Worm (Caenorhabditis elegans) whole organism, L2 larva: ENCODE results near the gene sod-5.

Experiments
- C34F6.9 ChIP-seq: fragments of 150-350 bp; optimal IDR thresholded peaks from 2 replicates; lab custom pipeline; 2014; ENCODE audit warnings: missing biosample characterization, missing genetic modification characterization
- F13H6.1 ChIP-seq: sonication (generic microtip); optimal IDR thresholded peaks from 2 replicates; lab custom pipeline; 2016; ENCODE audit warnings: missing genetic modification characterization, missing compliant biosample characterization
- R02D3.7 ChIP-seq: fragments of 150-350 bp; optimal IDR thresholded peaks from 2 replicates; lab custom pipeline; 2014; ENCODE audit warnings: missing biosample characterization, missing genetic modification characterization
- Y55F3AM.14 ChIP-seq: fragments of 200-800 bp; sonication (Bioruptor generic); optimal IDR thresholded peaks from 2 replicates; lab custom pipeline; 2018; ENCODE audit warnings: mild to moderate bottlenecking, missing genetic modification characterization, missing compliant biosample characterization
- ZK546.5 ChIP-seq: sonication (generic microtip); optimal IDR thresholded peaks from 2 replicates; lab custom pipeline; 2017; ENCODE audit warnings: missing biosample characterization, missing genetic modification characterization
- alr-1 ChIP-seq: fragments of 150-350 bp; optimal IDR thresholded peaks from 2 replicates; lab custom pipeline; 2014; ENCODE audit warnings: missing biosample characterization, missing genetic modification characterization
- aly-2 ChIP-seq: fragments of 150-350 bp; optimal IDR thresholded peaks from 2 replicates; lab custom pipeline; 2014; ENCODE audit warnings: missing biosample characterization, missing genetic modification characterization
- ama-1 ChIP-seq: fragments of 150-350 bp; optimal IDR thresholded peaks from 2 replicates; lab custom pipeline; 2018; ENCODE audit warnings: inconsistent platforms
- blmp-1 ChIP-seq: sonication (generic microtip); optimal IDR thresholded peaks from 2 replicates; lab custom pipeline; 2017; ENCODE audit warnings: missing genetic modification characterization, mild to moderate bottlenecking, missing compliant biosample characterization, antibody characterized with exemption, moderate library complexity; ENCODE audit not compliant: insufficient read depth
- ceh-16 ChIP-seq: fragments of 150-350 bp; optimal IDR thresholded peaks from 2 replicates; lab custom pipeline; 2014; ENCODE audit warnings: missing biosample characterization, missing genetic modification characterization
- ceh-82 ChIP-seq: fragments of 150-350 bp; optimal IDR thresholded peaks from 2 replicates; lab custom pipeline; 2014; ENCODE audit warnings: missing biosample characterization, missing genetic modification characterization
- crh-2 ChIP-seq: sonication (generic microtip); optimal IDR thresholded peaks from 2 replicates; lab custom pipeline; 2017; ENCODE audit warnings: missing biosample characterization, missing genetic modification characterization
- dmd-4 ChIP-seq: sonication (generic microtip); optimal IDR thresholded peaks from 2 replicates; lab custom pipeline; 2017; ENCODE audit warnings: missing biosample characterization, missing genetic modification characterization
- egl-27 ChIP-seq: sonication (generic microtip); optimal IDR thresholded peaks from 3 replicates; lab custom pipeline; 2017; ENCODE audit warnings: missing biosample characterization, missing genetic modification reagents, missing genetic modification characterization
- elt-3 ChIP-seq: sonication (generic microtip); optimal IDR thresholded peaks from 2 replicates; lab custom pipeline; 2017; ENCODE audit warnings: missing biosample characterization, missing genetic modification characterization
- fos-1 ChIP-seq: fragments of 150-350 bp; optimal IDR thresholded peaks from 2 replicates; lab custom pipeline; 2014; ENCODE audit warnings: missing biosample characterization, missing genetic modification characterization
- lin-11 ChIP-seq: fragments of 150-350 bp; sonication (generic microtip); optimal IDR thresholded peaks from 2 replicates; lab custom pipeline; 2014; ENCODE audit warnings: missing biosample characterization, missing genetic modification characterization, inconsistent platforms, mixed read lengths
- lin-13 ChIP-seq: fragments of 150-350 bp; optimal IDR thresholded peaks from 2 replicates; lab custom pipeline; 2014; ENCODE audit warnings: missing biosample characterization, missing genetic modification reagents, missing genetic modification characterization
- lin-39 ChIP-seq: fragments of 150-350 bp; optimal IDR thresholded peaks from 2 replicates; lab custom pipeline; 2014; ENCODE audit warnings: missing biosample characterization, missing genetic modification reagents, missing genetic modification characterization
- lsy-2 ChIP-seq, 2 experiments: fragments of 150-350 bp in 1 of 2; sonication (generic microtip) in 1 of 2; optimal IDR thresholded peaks; 2 replicates each; lab custom pipeline; 2014 to 2017; ENCODE audit warnings: missing biosample characterization in 2 of 2, missing genetic modification characterization in 2 of 2
- mab-5 ChIP-seq: fragments of 150-350 bp; optimal IDR thresholded peaks from 2 replicates; lab custom pipeline; 2014; ENCODE audit warnings: missing biosample characterization, missing genetic modification characterization
- mbf-1 ChIP-seq: sonication (generic microtip); optimal IDR thresholded peaks from 2 replicates; lab custom pipeline; 2017; ENCODE audit warnings: missing biosample characterization, missing genetic modification characterization
- mdl-1 ChIP-seq, 2 experiments: fragments of 150-350 bp in 1 of 2; sonication (generic microtip) in 1 of 2; optimal IDR thresholded peaks; 2 replicates each; lab custom pipeline; 2017; ENCODE audit warnings: missing biosample characterization in 2 of 2, missing genetic modification characterization in 2 of 2
- nhr-10 ChIP-seq: sonication (generic microtip); optimal IDR thresholded peaks from 2 replicates; lab custom pipeline; 2017; ENCODE audit warnings: missing biosample characterization, missing genetic modification characterization
- nhr-11 ChIP-seq: fragments of 150-350 bp; optimal IDR thresholded peaks from 2 replicates; lab custom pipeline; 2014; ENCODE audit warnings: missing biosample characterization, missing genetic modification characterization
- nhr-12 ChIP-seq: fragments of 150-350 bp; optimal IDR thresholded peaks from 2 replicates; lab custom pipeline; 2014; ENCODE audit warnings: missing biosample characterization, missing genetic modification characterization
- nhr-129 ChIP-seq: fragments of 150-350 bp; optimal IDR thresholded peaks from 2 replicates; lab custom pipeline; 2014; ENCODE audit warnings: missing biosample characterization, missing genetic modification characterization
- nhr-21 ChIP-seq: fragments of 150-350 bp; optimal IDR thresholded peaks from 2 replicates; lab custom pipeline; 2014; ENCODE audit warnings: missing biosample characterization, missing genetic modification characterization
- nhr-23 ChIP-seq: fragments of 150-350 bp; optimal IDR thresholded peaks from 2 replicates; lab custom pipeline; 2014; ENCODE audit warnings: missing biosample characterization, missing genetic modification reagents, missing genetic modification characterization
- nhr-237 ChIP-seq: fragments of 150-350 bp; optimal IDR thresholded peaks from 2 replicates; lab custom pipeline; 2014; ENCODE audit warnings: missing biosample characterization, missing genetic modification characterization
- nhr-25 ChIP-seq: fragments of 150-350 bp; sonication (generic microtip); optimal IDR thresholded peaks from 3 replicates; lab custom pipeline; 2014; ENCODE audit warnings: missing biosample characterization, missing genetic modification characterization
- nhr-6 ChIP-seq: fragments of 150-350 bp; optimal IDR thresholded peaks from 2 replicates; lab custom pipeline; 2014; ENCODE audit warnings: missing biosample characterization, missing genetic modification characterization
- nhr-77 ChIP-seq: fragments of 150-350 bp; optimal IDR thresholded peaks from 2 replicates; lab custom pipeline; 2014; ENCODE audit warnings: missing biosample characterization, missing genetic modification characterization
- peb-1 ChIP-seq: fragments of 150-350 bp; optimal IDR thresholded peaks from 2 replicates; lab custom pipeline; 2014; ENCODE audit warnings: missing biosample characterization, missing genetic modification characterization
- sem-4 ChIP-seq: fragments of 150-350 bp; optimal IDR thresholded peaks from 2 replicates; lab custom pipeline; 2014; ENCODE audit warnings: missing biosample characterization, missing genetic modification reagents, missing genetic modification characterization
- skn-1 ChIP-seq: sonication (generic microtip); optimal IDR thresholded peaks from 2 replicates; lab custom pipeline; 2017; ENCODE audit warnings: missing biosample characterization, missing genetic modification characterization
- sma-3 ChIP-seq: sonication (generic microtip); optimal IDR thresholded peaks from 2 replicates; lab custom pipeline; 2016; ENCODE audit warnings: missing genetic modification reagents, missing genetic modification characterization, missing compliant biosample characterization
- sma-9 ChIP-seq, 2 experiments: fragments of 150-350 bp in 1 of 2; sonication (generic microtip) in 1 of 2; optimal IDR thresholded peaks; 2 replicates each; lab custom pipeline; 2014 to 2016; ENCODE audit warnings: missing genetic modification characterization in 2 of 2, mild to moderate bottlenecking in 1 of 2, missing biosample characterization in 1 of 2, missing compliant biosample characterization in 1 of 2, missing genetic modification reagents in 1 of 2, moderate library complexity in 1 of 2
- snpc-4 ChIP-seq: fragments of 150-350 bp; optimal IDR thresholded peaks from 2 replicates; lab custom pipeline; 2014; ENCODE audit warnings: missing biosample characterization, missing genetic modification characterization
- unc-55 ChIP-seq: fragments of 150-350 bp; sonication (generic microtip); optimal IDR thresholded peaks from 3 replicates; lab custom pipeline; 2014; ENCODE audit warnings: missing biosample characterization, missing genetic modification reagents, missing genetic modification characterization
- unc-62 ChIP-seq: fragments of 150-350 bp; optimal IDR thresholded peaks from 2 replicates; lab custom pipeline; 2014; ENCODE audit warnings: missing biosample characterization, missing genetic modification reagents, missing genetic modification characterization
- zag-1 ChIP-seq: fragments of 150-350 bp; optimal IDR thresholded peaks from 2 replicates; lab custom pipeline; 2014; ENCODE audit warnings: missing biosample characterization, missing genetic modification characterization
- ztf-4 ChIP-seq: fragments of 150-350 bp; optimal IDR thresholded peaks from 2 replicates; lab custom pipeline; 2014; ENCODE audit warnings: missing biosample characterization, missing genetic modification characterization

The sod-5 gene

DNA sequence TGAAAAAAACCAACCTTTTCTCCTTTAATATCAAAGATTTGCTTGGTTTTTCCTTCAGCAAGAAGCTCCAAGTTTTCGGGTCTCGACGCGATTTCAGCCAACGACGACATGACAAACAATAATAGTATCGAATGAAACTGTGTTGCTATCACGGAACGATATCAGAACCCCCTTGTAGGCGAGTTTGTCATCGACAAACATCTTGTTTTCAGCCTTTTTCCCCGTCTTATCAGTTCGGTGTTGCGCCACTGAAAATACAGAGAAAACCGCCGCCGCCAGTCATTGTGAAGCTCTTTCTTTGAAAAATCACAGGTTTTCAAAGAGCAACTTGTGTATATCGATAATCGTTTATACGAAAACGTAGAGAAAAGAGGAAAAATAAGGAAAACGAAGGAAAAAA is 45.0 kb upstream of the sod-5 start, which contains the start of gene paic-1:
paic-1 (minus strand) TSS at position 120 of the 400 bp plus-strand sequence.
- peak; percentile 3 for TF ChIP-seq crh-2
- TF ChIP-seq fos-1 (tag; lab: Kevin White, UChicago), result peak; percentile 57
- TF ChIP-seq peb-1 (tag; lab: Kevin White, UChicago), result no peak

DNA sequence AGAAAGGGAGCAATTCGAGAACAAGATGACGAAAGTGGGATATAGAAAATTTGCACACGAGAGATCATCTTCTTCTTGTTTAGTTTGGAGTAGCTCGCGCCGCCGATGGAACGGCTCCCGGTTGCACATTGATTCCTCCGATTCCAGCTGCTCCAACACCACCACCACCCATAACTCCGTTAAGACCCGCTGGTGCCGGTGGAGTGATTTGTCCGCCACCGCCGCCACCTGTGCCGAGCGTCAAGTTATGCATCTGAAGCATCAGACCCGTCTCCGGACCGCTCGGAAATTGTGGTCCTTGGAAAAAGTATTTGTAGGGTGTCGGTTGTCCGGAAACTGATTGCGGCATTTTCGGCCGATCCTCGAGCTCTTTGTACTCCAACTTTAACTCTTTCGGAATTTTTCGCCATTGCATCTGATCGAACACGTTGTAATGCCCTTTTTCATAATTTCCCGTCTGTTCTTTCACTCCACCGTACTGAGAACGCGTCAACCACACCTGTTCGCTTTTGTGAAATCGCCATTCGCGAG is 44.5 kb upstream of the sod-5 start:
- TF ChIP-seq nhr-6 (tag; lab: Kevin White, UChicago), result no peak
- TF ChIP-seq crh-2, result no peak
- no peak for TF ChIP-seq nhr-77
- TF ChIP-seq lin-13 (GFP tag; lab: Kevin White, UChicago), result no peak
- TF ChIP-seq ztf-4 (tag; lab: Kevin White, UChicago), result no peak
- TF ChIP-seq nhr-11, result no peak
- TF ChIP-seq nhr-21 (tag; lab: Kevin White, UChicago), result no peak
- TF ChIP-seq fos-1 (tag; lab: Kevin White, UChicago), result no peak
- TF ChIP-seq sem-4 (tag; lab: Kevin White, UChicago), result no peak
- TF ChIP-seq ceh-82 (tag; lab: Kevin White, UChicago), result no peak
- TF ChIP-seq ceh-16, result no peak
- no peak for TF ChIP-seq F13H6.1
- TF ChIP-seq sma-3, result no peak

- TF ChIP-seq sma-3, result no peak
- TF ChIP-seq, all 48 proteins: peak for 0
Measured at ce11 chrII:4374885-4375284, 42.5 kb upstream of the sod-5 start.

ce11 chrII:4376295-4377172 is 40.9 kb upstream of the sod-5 start, which contains the start of gene ntl-2:
Gene ntl-2, minus strand, starts transcription at chrII:4376465.
- TF ChIP-seq mab-5 (tag; lab: Kevin White, UChicago) (peak; percentile 89), unc-62 (GFP tag; lab: Kevin White, UChicago) (no peak), nhr-23 (tag; lab: Kevin White, UChicago) (peak; percentile 59), F13H6.1 (peak; percentile 97), snpc-4 (peak; percentile 67), mdl-1 (tag; optimal IDR thresholded peaks at IDR 0.05; lab: Kevin White, UChicago) (peak; percentile 52 to 96), nhr-11 (no peak), aly-2 (tag; lab: Kevin White, UChicago) (no peak), lin-11 (tag; lab: Kevin White, UChicago) (peak; percentile 85), zag-1 (tag; lab: Kevin White, UChicago) (peak; percentile 94), lin-39 (tag; lab: Kevin White, UChicago) (no peak), nhr-6 (tag; lab: Kevin White, UChicago) (peak; percentile 85), egl-27 (peak; percentile 89), ceh-82 (tag; lab: Kevin White, UChicago) (peak; percentile 70), nhr-129 (tag; lab: Kevin White, UChicago) (peak; percentile 96), lin-13 (GFP tag; lab: Kevin White, UChicago) (peak; percentile 95), blmp-1 (peak; percentile 66), nhr-12 (tag; lab: Kevin White, UChicago) (no peak), skn-1 (tag; lab: Kevin White, UChicago) (peak; percentile 55), C34F6.9 (tag; lab: Kevin White, UChicago) (peak; percentile 96), alr-1 (tag; lab: Kevin White, UChicago) (no peak), dmd-4 (tag; lab: Kevin White, UChicago) (no peak), nhr-10 (tag; lab: Kevin White, UChicago) (no peak), R02D3.7 (peak; percentile 12), ceh-16 (peak; percentile 72), nhr-237 (peak; percentile 18), sma-3 (peak; percentile 92), ztf-4 (tag; lab: Kevin White, UChicago) (peak; percentile 94), ZK546.5 (tag; lab: Kevin White, UChicago) (peak; percentile 97), mbf-1 (no peak), unc-55 (peak; percentile 94), crh-2 (peak; percentile 86), Y55F3AM.14 (GFP tag; lab: Kevin White, UChicago) (peak; percentile 95), nhr-25 (peak; percentile 96), peb-1 (tag; lab: Kevin White, UChicago) (no peak), elt-3 (no peak), sma-9 (GFP tag; optimal IDR thresholded peaks at IDR 0.05; lab: Kevin White, UChicago) (peak; percentile 84), sma-9 (tag; optimal IDR thresholded peaks at IDR 0.05; lab: Kevin White, UChicago) (no peak), lsy-2 (tag; optimal IDR thresholded peaks at IDR 0.05; lab: Kevin White, UChicago) (peak; percentile 98 to 99), ama-1 (lab: Kevin White, UChicago) (no peak), nhr-21 (tag; lab: Kevin White, UChicago) (peak; percentile 88), nhr-77 (no peak), fos-1 (tag; lab: Kevin White, UChicago) (peak; percentile 77)
